Fruit fly (Drosophila melanogaster) whole organism, embryonic: ENCODE measurements around the gene CG13996.

Source experiments
- Adf1 ChIP-seq: fragments of 200-800 bp; sonication (Bioruptor generic); IDR thresholded peaks from 2 replicates; pipeline ENCODE4 v1.3.6; 2022; ENCODE audit warnings: missing biosample characterization, missing genetic modification characterization
- Atf3 ChIP-seq: fragments of 200-800 bp; sonication (Bioruptor generic); optimal IDR thresholded peaks from 3 replicates; lab custom pipeline; 2016; ENCODE audit warnings: missing biosample characterization, missing genetic modification characterization
- Bdp1 ChIP-seq: fragments of 200-800 bp; sonication (Bioruptor generic); optimal IDR thresholded peaks from 3 replicates; lab custom pipeline; 2016; ENCODE audit warnings: missing biosample characterization, missing genetic modification characterization
- Bgb ChIP-seq: fragments of 200-800 bp; sonication (Bioruptor generic); IDR thresholded peaks from 2 replicates; pipeline ENCODE4 v1.3.6; 2022; ENCODE audit warnings: missing biosample characterization, missing genetic modification characterization; ENCODE audit not compliant: partially characterized antibody
- Bteb2 ChIP-seq: fragments of 200-800 bp; sonication (Bioruptor generic); optimal IDR thresholded peaks from 2 replicates; lab custom pipeline; 2016; ENCODE audit warnings: missing biosample characterization, missing genetic modification characterization
- CG12071 ChIP-seq: fragments of 200-800 bp; sonication (Bioruptor generic); optimal IDR thresholded peaks from 3 replicates; lab custom pipeline; 2018; ENCODE audit warnings: missing biosample characterization, mild to moderate bottlenecking, missing genetic modification characterization
- CG12219 ChIP-seq: fragments of 200-800 bp; sonication (Bioruptor generic); optimal IDR thresholded peaks from 3 replicates; lab custom pipeline; 2018; ENCODE audit warnings: missing biosample characterization, mild to moderate bottlenecking, missing genetic modification characterization
- CG12299 ChIP-seq: fragments of 200-800 bp; sonication (Bioruptor generic); optimal IDR thresholded peaks from 2 replicates; lab custom pipeline; 2018; ENCODE audit warnings: missing biosample characterization, mild to moderate bottlenecking, missing genetic modification characterization
- CG1233 ChIP-seq: fragments of 200-800 bp; sonication (Bioruptor generic); optimal IDR thresholded peaks from 4 replicates; lab custom pipeline; 2018; ENCODE audit warnings: missing biosample characterization, mild to moderate bottlenecking, missing genetic modification characterization
- CG13123 ChIP-seq: fragments of 200-800 bp; sonication (Bioruptor generic); optimal IDR thresholded peaks from 2 replicates; lab custom pipeline; 2016; ENCODE audit warnings: missing biosample characterization, missing genetic modification characterization
- CG15269 ChIP-seq: fragments of 200-800 bp; sonication (Bioruptor generic); optimal IDR thresholded peaks from 2 replicates; lab custom pipeline; 2018; ENCODE audit warnings: missing biosample characterization, mild to moderate bottlenecking, missing genetic modification characterization, moderate library complexity
- CG1529 ChIP-seq: fragments of 200-800 bp; sonication (Bioruptor generic); optimal IDR thresholded peaks from 3 replicates; lab custom pipeline; 2018; ENCODE audit warnings: missing biosample characterization, missing genetic modification characterization
- CG17568 ChIP-seq: fragments of 200-800 bp; sonication (Bioruptor generic); optimal IDR thresholded peaks from 2 replicates; lab custom pipeline; 2018; ENCODE audit warnings: missing biosample characterization, mild to moderate bottlenecking, missing genetic modification characterization, moderate library complexity
- CG1832 ChIP-seq: fragments of 200-800 bp; sonication (Bioruptor generic); optimal IDR thresholded peaks from 2 replicates; lab custom pipeline; 2017; ENCODE audit warnings: missing biosample characterization, mild to moderate bottlenecking, missing genetic modification characterization, inconsistent platforms
- CG2678 ChIP-seq: fragments of 200-800 bp; sonication (Bioruptor generic); optimal IDR thresholded peaks from 3 replicates; lab custom pipeline; 2019; ENCODE audit warnings: missing biosample characterization, mild to moderate bottlenecking, missing genetic modification characterization, moderate library complexity
- CG30403 ChIP-seq: fragments of 200-800 bp; sonication (Bioruptor generic); optimal IDR thresholded peaks from 3 replicates; lab custom pipeline; 2016; ENCODE audit warnings: missing biosample characterization, missing genetic modification characterization
- CG34224 ChIP-seq: fragments of 200-800 bp; sonication (Bioruptor generic); IDR thresholded peaks from 3 replicates; pipeline ENCODE4 v1.3.6; 2022; ENCODE audit warnings: missing biosample characterization, missing genetic modification characterization; ENCODE audit not compliant: partially characterized antibody
- CG6254 ChIP-seq: fragments of 200-800 bp; sonication (Bioruptor generic); optimal IDR thresholded peaks from 3 replicates; lab custom pipeline; 2017; ENCODE audit warnings: mild to moderate bottlenecking, missing biosample characterization, missing genetic modification reagents, missing genetic modification characterization
- CG6813 ChIP-seq: fragments of 200-800 bp; sonication (Bioruptor generic); optimal IDR thresholded peaks from 2 replicates; lab custom pipeline; 2017; ENCODE audit warnings: missing biosample characterization, missing genetic modification characterization, mild to moderate bottlenecking, moderate library complexity, missing genetic modification reagents
- CG7271 ChIP-seq: fragments of 200-800 bp; sonication (Bioruptor generic); optimal IDR thresholded peaks from 2 replicates; lab custom pipeline; 2018; ENCODE audit warnings: missing biosample characterization, mild to moderate bottlenecking, missing genetic modification characterization, moderate library complexity
- CG8765 ChIP-seq: fragments of 200-800 bp; sonication (Bioruptor generic); IDR thresholded peaks from 2 replicates; pipeline ENCODE4 v1.3.6; 2022; ENCODE audit warnings: missing biosample characterization, missing genetic modification characterization
- CoRest ChIP-seq: fragments of 200-800 bp; sonication (Bioruptor generic); optimal IDR thresholded peaks from 3 replicates; lab custom pipeline; 2018; ENCODE audit warnings: missing biosample characterization, mild to moderate bottlenecking, missing genetic modification characterization, moderate library complexity
- D ChIP-seq, 2 experiments: fragments of 200-800 bp in 1 of 2; fragments of >200 bp in 1 of 2; sonication (Bioruptor generic) in 1 of 2; optimal IDR thresholded peaks; 2 replicates in 1 of 2; 3 replicates in 1 of 2; lab custom pipeline; 2017; ENCODE audit warnings: mild to moderate bottlenecking in 1 of 2, missing biosample characterization in 1 of 2, missing genetic modification characterization in 1 of 2, missing genetic modification reagents in 1 of 2
- Dbx ChIP-seq: fragments of 200-800 bp; sonication (Bioruptor generic); IDR thresholded peaks from 3 replicates; pipeline ENCODE4 v1.3.6; 2022; ENCODE audit warnings: missing biosample characterization, missing genetic modification characterization
- Doc3 ChIP-seq: fragments of 200-800 bp; sonication (Bioruptor generic); IDR thresholded peaks from 3 replicates; pipeline ENCODE4 v1.3.6; 2022; ENCODE audit warnings: missing biosample characterization, missing genetic modification characterization; ENCODE audit not compliant: partially characterized antibody
- E2f2 ChIP-seq: fragments of 200-800 bp; sonication (Bioruptor generic); IDR thresholded peaks from 2 replicates; pipeline ENCODE4 v1.3.6; 2022; ENCODE audit warnings: missing biosample characterization, missing genetic modification characterization
- HLH3B ChIP-seq: fragments of 200-800 bp; sonication (Bioruptor generic); IDR thresholded peaks from 2 replicates; pipeline ENCODE4 v1.3.6; 2022; ENCODE audit warnings: missing biosample characterization, missing genetic modification characterization
- Hmr ChIP-seq: fragments of 200-800 bp; sonication (Bioruptor generic); optimal IDR thresholded peaks from 3 replicates; lab custom pipeline; 2017; ENCODE audit warnings: mild to moderate bottlenecking, missing biosample characterization, missing genetic modification reagents, missing genetic modification characterization
- Lhr ChIP-seq: fragments of 200-800 bp; sonication (Bioruptor generic); optimal IDR thresholded peaks from 3 replicates; lab custom pipeline; 2017; ENCODE audit warnings: mild to moderate bottlenecking, missing biosample characterization, missing genetic modification reagents, missing genetic modification characterization
- Lpt ChIP-seq: fragments of >200 bp; optimal IDR thresholded peaks from 2 replicates; lab custom pipeline; 2018; ENCODE audit warnings: missing biosample characterization, missing genetic modification characterization
- Max ChIP-seq: fragments of 200-800 bp; sonication (Bioruptor generic); optimal IDR thresholded peaks from 2 replicates; lab custom pipeline; 2016; ENCODE audit warnings: missing biosample characterization, mild to moderate bottlenecking, missing genetic modification characterization
- Med ChIP-seq: fragments of 200-800 bp; sonication (Bioruptor generic); peaks from one replicate; lab custom pipeline; 2016; ENCODE audit warnings: missing biosample characterization, missing genetic modification characterization, mild to moderate bottlenecking, inconsistent platforms, moderate library complexity
- NfI ChIP-seq: fragments of 200-800 bp; sonication (Bioruptor generic); optimal IDR thresholded peaks from 3 replicates; lab custom pipeline; 2018; ENCODE audit warnings: missing biosample characterization, mild to moderate bottlenecking, missing genetic modification characterization, moderate library complexity
- Pdp1 ChIP-seq, 2 experiments: fragments of 200-800 bp; sonication (Bioruptor generic); optimal IDR thresholded peaks; 3 replicates each; lab custom pipeline; 2016; ENCODE audit warnings: missing biosample characterization in 2 of 2, missing genetic modification characterization in 2 of 2, mild to moderate bottlenecking in 1 of 2, moderate library complexity in 1 of 2
- Poxn ChIP-seq: fragments of 200-800 bp; sonication (Bioruptor generic); IDR thresholded peaks from 2 replicates; pipeline ENCODE4 v1.3.6; 2022; ENCODE audit warnings: missing biosample characterization, missing genetic modification characterization
- Six4 ChIP-seq: fragments of 200-800 bp; sonication (Bioruptor generic); optimal IDR thresholded peaks from 2 replicates; lab custom pipeline; 2016; ENCODE audit warnings: missing biosample characterization, missing genetic modification characterization
- bcd ChIP-seq: fragments of 200-800 bp; sonication (Bioruptor generic); optimal IDR thresholded peaks from 2 replicates; lab custom pipeline; 2017; ENCODE audit warnings: missing biosample characterization, mild to moderate bottlenecking, missing genetic modification characterization
- cg ChIP-seq: fragments of 200-800 bp; sonication (Bioruptor generic); optimal IDR thresholded peaks from 3 replicates; lab custom pipeline; 2019; ENCODE audit warnings: missing biosample characterization, mild to moderate bottlenecking, missing genetic modification characterization, moderate library complexity
- ham ChIP-seq: fragments of 200-800 bp; sonication (Bioruptor generic); IDR thresholded peaks from 2 replicates; pipeline ENCODE4 v1.3.6; 2022; ENCODE audit warnings: missing biosample characterization, missing genetic modification characterization
- lola ChIP-seq, 3 experiments: fragments of >200 bp in 2 of 3; fragments of 200-800 bp in 1 of 3; sonication (Bioruptor generic) in 1 of 3; optimal IDR thresholded peaks; 2 replicates each; lab custom pipeline; 2017 to 2019; ENCODE audit warnings: missing biosample characterization in 3 of 3, missing genetic modification characterization in 3 of 3, mild to moderate bottlenecking in 1 of 3, moderate library complexity in 1 of 3
- phol ChIP-seq: fragments of 200-800 bp; sonication (Bioruptor generic); optimal IDR thresholded peaks from 3 replicates; lab custom pipeline; 2018; ENCODE audit warnings: missing biosample characterization, mild to moderate bottlenecking, missing genetic modification characterization, moderate library complexity
- ranshi ChIP-seq: fragments of 200-800 bp; sonication (Bioruptor generic); IDR thresholded peaks from 2 replicates; pipeline ENCODE4 v1.3.6; 2022; ENCODE audit warnings: missing biosample characterization, missing genetic modification characterization
- ro ChIP-seq: fragments of 200-800 bp; sonication (Bioruptor generic); IDR thresholded peaks from 2 replicates; pipeline ENCODE4 v1.3.6; 2022; ENCODE audit warnings: missing biosample characterization, missing genetic modification characterization
- sens ChIP-seq: fragments of 200-800 bp; sonication (Bioruptor generic); peaks from one replicate; lab custom pipeline; 2016; ENCODE audit warnings: missing biosample characterization, missing genetic modification characterization
- trh ChIP-seq: fragments of 200-800 bp; sonication (Bioruptor generic); optimal IDR thresholded peaks from 2 replicates; lab custom pipeline; 2016; ENCODE audit warnings: missing biosample characterization, missing genetic modification characterization
- unc-4 ChIP-seq: fragments of 200-800 bp; sonication (Bioruptor generic); IDR thresholded peaks from 2 replicates; pipeline ENCODE4 v1.3.6; 2022; ENCODE audit warnings: missing biosample characterization, missing genetic modification characterization; ENCODE audit not compliant: partially characterized antibody
- zen2 ChIP-seq: fragments of 200-800 bp; sonication (Bioruptor generic); IDR thresholded peaks from 3 replicates; pipeline ENCODE4 v1.3.6; 2022; ENCODE audit warnings: missing biosample characterization, missing genetic modification characterization; ENCODE audit not compliant: partially characterized antibody
- zf30C ChIP-seq: fragments of 200-800 bp; sonication (Bioruptor generic); optimal IDR thresholded peaks from 3 replicates; lab custom pipeline; 2018; ENCODE audit warnings: missing biosample characterization, mild to moderate bottlenecking, missing genetic modification characterization

Gene CG13996

dm6 chr2L:6045972-6046718 is 25.5 kb downstream of the CG13996 start, which contains the start of gene Pfas (continued):
- TF ChIP-seq lola (GFP tag; optimal IDR thresholded peaks at IDR 0.05; lab: Kevin White, UChicago) (no peak), ranshi (GFP tag; lab: Robert Waterston, UW) (peak; percentile 64), Med (GFP tag; lab: Kevin White, UChicago) (peak; percentile 96), E2f2 (peak; percentile 82), CG12071 (GFP tag; lab: Kevin White, UChicago) (peak; percentile 31), zf30C (GFP tag; lab: Kevin White, UChicago) (no peak), CG34224 (GFP tag; lab: Robert Waterston, UW) (no peak), cg (no peak), CG2678 (tag; lab: Kevin White, UChicago) (peak; percentile 80), Pdp1 (GFP tag; optimal IDR thresholded peaks at IDR 0.05; lab: Kevin White, UChicago) (peak; percentile 32 to 100), Doc3 (GFP tag; lab: Robert Waterston, UW) (no peak), trh (GFP tag; lab: Kevin White, UChicago) (no peak), CG30403 (peak; percentile 66), Lhr (GFP tag; lab: Kevin White, UChicago) (no peak), ro (GFP tag; lab: Robert Waterston, UW) (no peak), ham (GFP tag; lab: Robert Waterston, UW) (no peak), CG1233 (GFP tag; lab: Kevin White, UChicago) (peak; percentile 54), sens (peak; percentile 87), CG1529 (GFP tag; lab: Kevin White, UChicago) (no peak), CoRest (tag; lab: Kevin White, UChicago) (peak; percentile 59), CG7271 (no peak), CG8765 (GFP tag; lab: Robert Waterston, UW) (no peak), D (optimal IDR thresholded peaks at IDR 0.05; lab: Kevin White, UChicago) (no peak), D (GFP tag; optimal IDR thresholded peaks at IDR 0.05; lab: Kevin White, UChicago) (no peak), CG13123 (GFP tag; lab: Kevin White, UChicago) (no peak), NfI (GFP tag; lab: Kevin White, UChicago) (peak; percentile 63), Six4 (GFP tag; lab: Kevin White, UChicago) (peak; percentile 30), phol (tag; lab: Kevin White, UChicago) (peak; percentile 21), Atf3 (no peak), Bgb (GFP tag; lab: Robert Waterston, UW) (peak; percentile 33; the same call in 1 of the 2 replicates), CG17568 (GFP tag; lab: Kevin White, UChicago) (no peak), HLH3B (GFP tag; lab: Robert Waterston, UW) (no peak), bcd (GFP tag; lab: Kevin White, UChicago) (peak; percentile 40), CG6813 (GFP tag; lab: Kevin White, UChicago) (no peak), CG12299 (tag; lab: Kevin White, UChicago) (no peak), Dbx (GFP tag; lab: Robert Waterston, UW) (0 out of 3 replicates have a peak, but pooled peaks have one; percentile 5), Lpt (GFP tag; lab: Kevin White, UChicago) (no peak), CG6254 (no peak), unc-4 (no peak), CG12219 (GFP tag; lab: Kevin White, UChicago) (no peak), Poxn (GFP tag; lab: Robert Waterston, UW) (no peak), zen2 (no peak), CG15269 (tag; lab: Kevin White, UChicago) (peak; percentile 44), CG1832 (no peak), Bdp1 (GFP tag; lab: Kevin White, UChicago) (no peak), Bteb2 (GFP tag; lab: Kevin White, UChicago) (peak; percentile 28), Adf1 (GFP tag; lab: Robert Waterston, UW) (0 out of 2 replicates have a peak, but pooled peaks have one; percentile 34), Max (GFP tag; lab: Kevin White, UChicago) (peak; percentile 33), Hmr (GFP tag; lab: Kevin White, UChicago) (peak; percentile 80)
